Worm (Caenorhabditis elegans): ENCODE measurements around the gene pgph-2.

The pgph-2 gene

ce11 chrV:5780713-5781360, 15.9 kb downstream of the pgph-2 start, which contains the start of gene F44E7.5:
Gene F44E7.5 (minus strand): TSS chrV:5780922.
- TF ChIP-seq K02D7.2 (tag; optimal IDR thresholded peaks at IDR 0.05) (no peak), fkh-6 (tag; optimal IDR thresholded peaks at IDR 0.05) (no peak), sox-2 (GFP tag; IDR thresholded peaks at IDR 0.05) (no peak), ceh-2 (tag; optimal IDR thresholded peaks at IDR 0.05) (no peak), nfya-1 (tag; optimal IDR thresholded peaks at IDR 0.05) (no peak), ceh-6 (GFP tag; optimal IDR thresholded peaks at IDR 0.05) (no peak), ceh-31 (tag; optimal IDR thresholded peaks at IDR 0.05) (peak; percentile 52), ztf-16 (tag; optimal IDR thresholded peaks at IDR 0.05) (no peak), pha-2 (tag; optimal IDR thresholded peaks at IDR 0.05) (no peak)

- TF ChIP-seq ceh-24 (tag; optimal IDR thresholded peaks at IDR 0.05), result no peak
These were observed 17.8 kb downstream of the pgph-2 start, which contains the start of gene fbxa-183 for ce11 chrV:5782687-5783086. Gene fbxa-183 (minus strand): TSS chrV:5782787.

- TF ChIP-seq ets-4 (tag; optimal IDR thresholded peaks at IDR 0.05), result no peak
These were observed 20.4 kb downstream of the pgph-2 start, which contains the start of gene F44E7.7 for ce11 chrV:5785372-5785771. Gene F44E7.7 (minus strand): TSS chrV:5785472.

ce11 chrV:5788650-5789049, 23.7 kb downstream of the pgph-2 start:
- TF ChIP-seq pag-3 (tag; optimal IDR thresholded peaks at IDR 0.05; ENCODE audit: borderline replicate concordance) (no peak), K09A11.1 (tag; optimal IDR thresholded peaks at IDR 0.05; ENCODE audit: insufficient read depth) (no peak), tbx-2 (tag; optimal IDR thresholded peaks at IDR 0.05) (no peak), pha-2 (tag; optimal IDR thresholded peaks at IDR 0.05) (no peak), pros-1 (tag; optimal IDR thresholded peaks at IDR 0.05) (no peak), fkh-6 (tag; optimal IDR thresholded peaks at IDR 0.05) (no peak), dve-1 (tag; optimal IDR thresholded peaks at IDR 0.05) (no peak), ceh-14 (tag; optimal IDR thresholded peaks at IDR 0.05) (no peak), ztf-16 (tag; optimal IDR thresholded peaks at IDR 0.05) (no peak), zip-5 (tag; optimal IDR thresholded peaks at IDR 0.05) (no peak), hlh-30 (tag; optimal IDR thresholded peaks at IDR 0.05; ENCODE audit: insufficient read depth) (no peak)

- no peak for TF ChIP-seq fkh-6 (tag; optimal IDR thresholded peaks at IDR 0.05)
- TF ChIP-seq C38D4.7 (GFP tag; optimal IDR thresholded peaks at IDR 0.05), result no peak
- no peak for TF ChIP-seq ceh-22 (tag; optimal IDR thresholded peaks at IDR 0.05)
- no peak for TF ChIP-seq hlh-6 (tag; optimal IDR thresholded peaks at IDR 0.05)
- peak; percentile 71 for TF ChIP-seq ets-4 (tag; optimal IDR thresholded peaks at IDR 0.05)
- peak; percentile 26 for TF ChIP-seq T23F11.4 (GFP tag; optimal IDR thresholded peaks at IDR 0.05)
- TF ChIP-seq ceh-24 (tag; optimal IDR thresholded peaks at IDR 0.05), result peak; percentile 13
- TF ChIP-seq K02D7.2 (tag; optimal IDR thresholded peaks at IDR 0.05), result peak; percentile 28
- TF ChIP-seq hlh-30 (tag; optimal IDR thresholded peaks at IDR 0.05; ENCODE audit: insufficient read depth), result no peak
- no peak for TF ChIP-seq eyg-1 (tag; optimal IDR thresholded peaks at IDR 0.05)
- TF ChIP-seq ceh-48 (tag; optimal IDR thresholded peaks at IDR 0.05), result peak; percentile 8
- TF ChIP-seq tbx-7 (tag; optimal IDR thresholded peaks at IDR 0.05), result peak; percentile 63
- no peak for TF ChIP-seq K09A11.1 (tag; optimal IDR thresholded peaks at IDR 0.05; ENCODE audit: insufficient read depth)
- peak; percentile 0 for TF ChIP-seq ceh-30 (tag; optimal IDR thresholded peaks at IDR 0.05)
- peak; percentile 18 for TF ChIP-seq sdc-2 (tag; optimal IDR thresholded peaks at IDR 0.05)
- TF ChIP-seq npax-4 (tag; optimal IDR thresholded peaks at IDR 0.05), result peak; percentile 12
- TF ChIP-seq Y22D7AL.16 (tag; optimal IDR thresholded peaks at IDR 0.05), result no peak
- TF ChIP-seq nhr-232 (tag; optimal IDR thresholded peaks at IDR 0.05), result peak; percentile 10
- TF ChIP-seq ztf-16 (tag; optimal IDR thresholded peaks at IDR 0.05), result peak; percentile 60
- peak; percentile 48 for TF ChIP-seq pha-2 (tag; optimal IDR thresholded peaks at IDR 0.05)
- no peak for TF ChIP-seq ceh-9 (tag; optimal IDR thresholded peaks at IDR 0.05)
- no peak for TF ChIP-seq mec-3 (tag; optimal IDR thresholded peaks at IDR 0.05; ENCODE audit: borderline replicate concordance)
- peak; percentile 81 for TF ChIP-seq zip-5 (tag; optimal IDR thresholded peaks at IDR 0.05)
- TF ChIP-seq pat-9 (tag; optimal IDR thresholded peaks at IDR 0.05), result peak; percentile 32
- peak; percentile 74 for TF ChIP-seq ceh-14 (tag; optimal IDR thresholded peaks at IDR 0.05)
- no peak for TF ChIP-seq elt-4 (tag; optimal IDR thresholded peaks at IDR 0.05)
- no peak for TF ChIP-seq ama-1 (optimal IDR thresholded peaks at IDR 0.05)
- TF ChIP-seq ttx-3 (tag; optimal IDR thresholded peaks at IDR 0.05), result peak; percentile 21
- TF ChIP-seq ceh-19 (GFP tag; optimal IDR thresholded peaks at IDR 0.05), result peak; percentile 29
- TF ChIP-seq pha-4 (tag; optimal IDR thresholded peaks at IDR 0.05), result no peak
- peak; percentile 15 for TF ChIP-seq ahr-1 (tag; optimal IDR thresholded peaks at IDR 0.05)
These were observed 25.8 kb downstream of the pgph-2 start, which contains the start of the genes nhr-142 and F44E7.9 for ce11 chrV:5790497-5791280. Gene nhr-142 (minus strand): TSS chrV:5790553. Gene F44E7.9 (plus strand): TSS chrV:5791230.
